Fruit fly (Drosophila melanogaster) whole organism, embryonic: Measurements from ENCODE around the gene CG12171.

ENCODE experiments used
- Fer1 ChIP-seq: fragments of 200-800 bp; sonication (Bioruptor generic); optimal IDR thresholded peaks from 2 replicates; lab custom pipeline; 2017; ENCODE audit warnings: missing biosample characterization, mild to moderate bottlenecking, missing genetic modification characterization
- Hr51 ChIP-seq, 2 experiments: fragments of 200-800 bp; sonication (Bioruptor generic); optimal IDR thresholded peaks; 2 replicates in 1 of 2; 3 replicates in 1 of 2; lab custom pipeline; 2016 to 2018; ENCODE audit warnings: missing biosample characterization in 2 of 2, missing genetic modification characterization in 2 of 2, mild to moderate bottlenecking in 1 of 2, moderate library complexity in 1 of 2
- PHDP ChIP-seq: fragments of 200-800 bp; sonication (Bioruptor generic); optimal IDR thresholded peaks from 3 replicates; lab custom pipeline; 2018; ENCODE audit warnings: missing biosample characterization, mild to moderate bottlenecking, missing genetic modification characterization, moderate library complexity
- Vsx1 ChIP-seq: fragments of 200-800 bp; sonication (Bioruptor generic); optimal IDR thresholded peaks from 2 replicates; lab custom pipeline; 2017; ENCODE audit warnings: missing biosample characterization, mild to moderate bottlenecking, missing genetic modification characterization, missing genetic modification reagents
- ab ChIP-seq: fragments of 200-800 bp; sonication (Bioruptor generic); optimal IDR thresholded peaks from 2 replicates; lab custom pipeline; 2016; ENCODE audit warnings: missing biosample characterization, missing genetic modification characterization
- bigmax ChIP-seq: fragments of 200-800 bp; sonication (Bioruptor generic); optimal IDR thresholded peaks from 2 replicates; lab custom pipeline; 2018; ENCODE audit warnings: missing biosample characterization, mild to moderate bottlenecking, missing genetic modification characterization
- h ChIP-seq: fragments of >200 bp; optimal IDR thresholded peaks from 2 replicates; lab custom pipeline; 2017
- lilli ChIP-seq: fragments of 200-800 bp; sonication (Bioruptor generic); optimal IDR thresholded peaks from 3 replicates; lab custom pipeline; 2016; ENCODE audit warnings: missing biosample characterization, missing genetic modification characterization
- psq ChIP-seq: fragments of 200-800 bp; sonication (Bioruptor generic); optimal IDR thresholded peaks from 2 replicates; lab custom pipeline; 2017; ENCODE audit warnings: missing biosample characterization, missing genetic modification characterization
- usp ChIP-seq: fragments of >200 bp; optimal IDR thresholded peaks from 2 replicates; lab custom pipeline; 2017; ENCODE audit warnings: missing biosample characterization, missing genetic modification characterization

dm6 chr3R:5671795-5672657 lies 38.6 kb downstream of the CG12171 start:
- no peak for TF ChIP-seq bigmax (GFP tag; lab: Kevin White, UChicago)
- TF ChIP-seq psq (GFP tag; lab: Kevin White, UChicago), result no peak
- no peak for TF ChIP-seq lilli (GFP tag; lab: Kevin White, UChicago)
- no peak for TF ChIP-seq Vsx1 (GFP tag; lab: Kevin White, UChicago)
- TF ChIP-seq Fer1 (GFP tag; lab: Kevin White, UChicago), result no peak
- no peak for TF ChIP-seq ab (GFP tag; lab: Kevin White, UChicago)
- no peak for TF ChIP-seq PHDP (tag; lab: Kevin White, UChicago)
- no peak for TF ChIP-seq usp (GFP tag; lab: Kevin White, UChicago)
- TF ChIP-seq Hr51 (GFP tag; optimal IDR thresholded peaks at IDR 0.05; lab: Kevin White, UChicago), result no peak
- no peak for TF ChIP-seq h (lab: Kevin White, UChicago)
